2 fruit fly cellular contexts compared by ENCODE assay signal in the genomic region with DNA sequence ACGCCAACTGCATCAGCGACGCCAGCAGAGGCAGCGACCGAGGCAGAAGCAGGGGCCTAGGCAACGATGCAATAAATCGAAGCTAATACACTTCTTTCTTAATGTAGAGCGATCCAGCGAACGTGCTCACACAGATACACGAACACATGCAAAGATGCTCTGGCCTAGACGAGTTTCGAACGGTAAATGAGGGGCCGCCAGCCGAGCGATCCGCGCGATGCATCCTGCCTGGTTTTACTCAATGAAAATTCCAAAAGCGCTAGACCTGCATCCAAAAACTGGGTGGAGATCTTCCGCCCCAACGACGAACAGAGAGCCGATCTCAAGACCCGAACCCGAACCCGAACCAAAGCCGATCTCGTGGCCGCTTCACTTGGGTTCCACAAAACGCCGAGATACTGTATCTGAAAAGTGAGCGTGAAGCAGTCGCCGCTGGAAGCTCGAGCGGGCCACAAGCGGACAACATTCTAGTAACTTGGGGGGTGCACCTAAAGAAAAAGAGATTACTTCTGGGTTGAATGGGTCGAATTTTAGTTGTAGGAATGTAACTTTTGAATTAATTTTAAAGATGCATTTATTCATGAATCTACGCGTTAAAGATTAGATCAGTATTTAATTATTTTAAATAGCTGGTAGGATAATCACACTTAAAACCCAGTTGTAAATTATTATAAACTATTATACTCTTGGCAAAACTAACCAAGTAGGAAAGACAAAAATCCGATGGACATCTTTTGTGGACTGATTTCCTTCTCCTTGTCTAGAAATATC.
TF ChIP-seq lines count a peak whose summit lies in the region.

No protein-coding gene starts in this region.

TF ChIP-seq in whole organism, embryonic, 481 proteins besides CTCF, POLR2A, EP300 and RAD21 (continued from another document and continues in another):
- TF ChIP-seq CG30431 (GFP tag; optimal IDR thresholded peaks at IDR 0.05; lab: Kevin White, UChicago) (no peak), gem (tag; optimal IDR thresholded peaks at IDR 0.05; lab: Kevin White, UChicago) (peak; percentile 17), jing (GFP tag; optimal IDR thresholded peaks at IDR 0.05; lab: Kevin White, UChicago) (peak; percentile 58), bsh (GFP tag; optimal IDR thresholded peaks at IDR 0.05; lab: Kevin White, UChicago) (peak in 1 of 2 experiments; percentile 9), CG6791 (GFP tag; IDR thresholded peaks at IDR 0.05; lab: Robert Waterston, UW; ENCODE audit: partially characterized antibody) (0 out of 3 replicates have a peak, but pooled peaks have one; percentile 18), ato (GFP tag; IDR thresholded peaks at IDR 0.05; lab: Robert Waterston, UW; ENCODE audit: partially characterized antibody) (0 out of 2 replicates have a peak, but pooled peaks have one; percentile 26), MESR4 (GFP tag; optimal IDR thresholded peaks at IDR 0.05; lab: Kevin White, UChicago) (no peak), CG18262 (tag; optimal IDR thresholded peaks at IDR 0.05; lab: Kevin White, UChicago) (peak; percentile 21), Med (GFP tag; lab: Kevin White, UChicago) (peak; percentile 54), CG12769 (tag; optimal IDR thresholded peaks at IDR 0.05; lab: Kevin White, UChicago) (peak; percentile 24), da (GFP tag; optimal IDR thresholded peaks at IDR 0.05; lab: Kevin White, UChicago) (no peak), Opbp (GFP tag; IDR thresholded peaks at IDR 0.05; lab: Robert Waterston, UW; ENCODE audit: partially characterized antibody) (peak; percentile 5; the same call in 1 of the 3 replicates), ara (GFP tag; IDR thresholded peaks at IDR 0.05; lab: Robert Waterston, UW) (0 out of 2 replicates have a peak, but pooled peaks have one; percentile 5), Elba2 (GFP tag; optimal IDR thresholded peaks at IDR 0.05; lab: Kevin White, UChicago) (no peak), Dp (GFP tag; optimal IDR thresholded peaks at IDR 0.05; lab: Kevin White, UChicago) (no peak), nom (GFP tag; optimal IDR thresholded peaks at IDR 0.05; lab: Kevin White, UChicago) (peak; percentile 25), sima (GFP tag; optimal IDR thresholded peaks at IDR 0.05; lab: Kevin White, UChicago) (no peak), Trl (optimal IDR thresholded peaks at IDR 0.05; lab: Kevin White, UChicago) (peak in 1 of 2 experiments; percentile 15), Trl (GFP tag; optimal IDR thresholded peaks at IDR 0.05; lab: Kevin White, UChicago) (no peak), CG10543 (GFP tag; optimal IDR thresholded peaks at IDR 0.05; lab: Kevin White, UChicago) (peak; percentile 48), vvl (GFP tag; IDR thresholded peaks at IDR 0.05; lab: Robert Waterston, UW) (0 out of 2 replicates have a peak, but pooled peaks have one; percentile 17), sob (GFP tag; IDR thresholded peaks at IDR 0.05; lab: Robert Waterston, UW) (no peak), Myb (GFP tag; optimal IDR thresholded peaks at IDR 0.05; lab: Kevin White, UChicago) (no peak), CG2199 (GFP tag; IDR thresholded peaks at IDR 0.05; lab: Robert Waterston, UW) (peak; percentile 86; the same call in 2 of the 3 replicates), CG4707 (GFP tag; optimal IDR thresholded peaks at IDR 0.05; lab: Kevin White, UChicago) (no peak), sr (GFP tag; IDR thresholded peaks at IDR 0.05; lab: Robert Waterston, UW) (no peak), ken (GFP tag; IDR thresholded peaks at IDR 0.05; lab: Robert Waterston, UW) (no peak), CoRest (tag; optimal IDR thresholded peaks at IDR 0.05; lab: Kevin White, UChicago) (peak; percentile 17), unc-4 (GFP tag; IDR thresholded peaks at IDR 0.05; lab: Robert Waterston, UW; ENCODE audit: partially characterized antibody) (no peak), chinmo (GFP tag; IDR thresholded peaks at IDR 0.05; lab: Robert Waterston, UW; ENCODE audit: partially characterized antibody) (peak; percentile 97), unpg (GFP tag; optimal IDR thresholded peaks at IDR 0.05; lab: Kevin White, UChicago) (no peak), Dfd (GFP tag; optimal IDR thresholded peaks at IDR 0.05; lab: Kevin White, UChicago) (no peak), peb (GFP tag; IDR thresholded peaks at IDR 0.05; lab: Robert Waterston, UW) (no peak), sd (tag; optimal IDR thresholded peaks at IDR 0.05; lab: Kevin White, UChicago) (peak; percentile 88), pros (GFP tag; optimal IDR thresholded peaks at IDR 0.05; lab: Kevin White, UChicago) (peak; percentile 60), lmd (GFP tag; IDR thresholded peaks at IDR 0.05; lab: Robert Waterston, UW) (no peak), Rfx (GFP tag; IDR thresholded peaks at IDR 0.05; lab: Robert Waterston, UW) (no peak), vnd (GFP tag; IDR thresholded peaks at IDR 0.05; lab: Robert Waterston, UW; ENCODE audit: partially characterized antibody) (no peak), kni (GFP tag; optimal IDR thresholded peaks at IDR 0.05; lab: Kevin White, UChicago) (peak; percentile 98), D (optimal IDR thresholded peaks at IDR 0.05; lab: Kevin White, UChicago) (no peak), D (GFP tag; optimal IDR thresholded peaks at IDR 0.05; lab: Kevin White, UChicago) (no peak), CG10321 (GFP tag; IDR thresholded peaks at IDR 0.05; lab: Robert Waterston, UW) (peak; percentile 28; the same call in 1 of the 2 replicates), CG10979 (tag; optimal IDR thresholded peaks at IDR 0.05; lab: Kevin White, UChicago) (peak; percentile 9), Jarid2 (GFP tag; optimal IDR thresholded peaks at IDR 0.05; lab: Kevin White, UChicago) (peak; percentile 92), repo (GFP tag; optimal IDR thresholded peaks at IDR 0.05; lab: Kevin White, UChicago) (no peak), slp2 (GFP tag; optimal IDR thresholded peaks at IDR 0.05; lab: Kevin White, UChicago) (no peak), Nf-YB (GFP tag; optimal IDR thresholded peaks at IDR 0.05; lab: Kevin White, UChicago) (peak; percentile 68), chm (GFP tag; IDR thresholded peaks at IDR 0.05; lab: Robert Waterston, UW) (peak; percentile 47), D19A (tag; optimal IDR thresholded peaks at IDR 0.05; lab: Kevin White, UChicago) (peak; percentile 67), HLH3B (GFP tag; IDR thresholded peaks at IDR 0.05; lab: Robert Waterston, UW) (no peak), sens (GFP tag; lab: Kevin White, UChicago) (peak; percentile 77), cg (GFP tag; optimal IDR thresholded peaks at IDR 0.05; lab: Kevin White, UChicago) (peak; percentile 73), zen (tag; optimal IDR thresholded peaks at IDR 0.05; lab: Kevin White, UChicago) (no peak), CG13287 (GFP tag; IDR thresholded peaks at IDR 0.05; lab: Robert Waterston, UW; ENCODE audit: partially characterized antibody) (peak; percentile 26), HLHmδ (GFP tag; optimal IDR thresholded peaks at IDR 0.05; lab: Kevin White, UChicago) (peak; percentile 37), Bgb (GFP tag; IDR thresholded peaks at IDR 0.05; lab: Robert Waterston, UW; ENCODE audit: partially characterized antibody) (peak; percentile 36; the same call in 1 of the 2 replicates), z (GFP tag; IDR thresholded peaks at IDR 0.05; lab: Robert Waterston, UW) (peak; percentile 56; the same call in 1 of the 3 replicates), chn (GFP tag; optimal IDR thresholded peaks at IDR 0.05; lab: Kevin White, UChicago) (peak; percentile 58), CG7357 (GFP tag; IDR thresholded peaks at IDR 0.05; lab: Robert Waterston, UW) (no peak)

TF ChIP-seq in whole organism, prepupa, 60 proteins besides CTCF, POLR2A, EP300 and RAD21 (continued from another document):
- TF ChIP-seq Eip93F (GFP tag; optimal IDR thresholded peaks at IDR 0.05; lab: Kevin White, UChicago) (no peak), CG6163 (GFP tag; IDR thresholded peaks at IDR 0.05; lab: Robert Waterston, UW) (no peak), Eip78C (GFP tag; lab: Kevin White, UChicago) (peak; percentile 54), CG15336 (GFP tag; IDR thresholded peaks at IDR 0.05; lab: Robert Waterston, UW) (no peak; the same call in 1 of the 2 replicates), ss (GFP tag; optimal IDR thresholded peaks at IDR 0.05; lab: Kevin White, UChicago) (peak; percentile 38 to 56), CG6808 (GFP tag; optimal IDR thresholded peaks at IDR 0.05; lab: Kevin White, UChicago) (peak; percentile 37), pdm3 (GFP tag; optimal IDR thresholded peaks at IDR 0.05; lab: Kevin White, UChicago) (no peak), Sox102F (GFP tag; optimal IDR thresholded peaks at IDR 0.05; lab: Kevin White, UChicago) (peak; percentile 6), Ets21C (GFP tag; optimal IDR thresholded peaks at IDR 0.05; lab: Kevin White, UChicago) (no peak), svp (GFP tag; lab: Kevin White, UChicago) (peak; percentile 77), esn (GFP tag; optimal IDR thresholded peaks at IDR 0.05; lab: Kevin White, UChicago) (peak; percentile 12), Sox15 (GFP tag; optimal IDR thresholded peaks at IDR 0.05; lab: Kevin White, UChicago) (no peak), eg (GFP tag; IDR thresholded peaks at IDR 0.05; lab: Robert Waterston, UW) (peak; percentile 40; the same call in 1 of the 3 replicates), vri (GFP tag; optimal IDR thresholded peaks at IDR 0.05; lab: Kevin White, UChicago) (no peak)
TF ChIP-seq in whole organism, prepupa: peak in this region for 18.
